Fruit fly (Drosophila melanogaster) S2 (cell line): ENCODE measurements around the gene CG15818.

ENCODE experiments used
- CG8478 ChIP-seq: fragments of >200 bp; optimal IDR thresholded peaks from 2 replicates; lab custom pipeline; 2018
- CTCF ChIP-seq, 2 experiments: fragments of >200 bp; optimal IDR thresholded peaks; 2 replicates each; lab custom pipeline; 2018

DNA sequence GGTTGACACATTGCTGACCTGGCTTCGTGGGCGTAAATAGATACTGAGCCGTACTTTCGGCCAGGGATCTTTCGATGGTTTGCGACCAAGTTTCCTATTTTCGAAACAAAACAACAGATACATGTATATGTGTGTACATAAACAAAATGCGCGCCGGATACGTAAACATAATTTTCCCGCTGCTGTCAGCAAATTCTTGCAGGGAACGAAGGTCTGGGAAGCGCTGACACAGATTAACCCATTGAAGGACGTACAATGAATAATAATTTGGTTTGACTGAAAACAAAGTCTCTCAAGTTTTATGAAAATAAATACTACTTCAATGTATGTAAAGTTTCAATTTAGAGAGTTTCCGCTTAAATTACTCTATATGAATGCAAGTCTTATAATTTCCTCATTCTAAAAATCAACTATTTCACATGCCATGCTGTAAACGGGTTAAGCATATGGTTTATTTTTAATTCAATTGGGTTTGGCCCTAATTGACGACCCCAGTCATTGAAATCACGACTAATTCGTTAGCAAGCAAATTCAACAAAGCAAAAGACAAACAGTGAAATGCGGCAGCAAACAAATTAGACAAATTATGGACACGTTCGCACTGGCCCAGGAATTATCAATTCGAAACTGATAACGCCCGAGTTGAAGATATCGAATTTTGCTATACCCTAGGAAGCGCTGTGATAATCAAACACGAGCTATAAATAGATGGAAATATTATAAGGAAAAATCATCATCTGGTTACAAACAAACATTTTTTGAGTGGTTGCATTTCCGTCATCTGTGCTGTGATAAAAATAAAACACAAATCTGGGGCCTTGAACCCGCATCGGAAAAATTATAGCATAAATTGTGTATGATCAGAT lies 23.9 kb upstream of the CG15818 start:
- TF ChIP-seq CG8478 (lab: Kevin White, UChicago) (no peak), CTCF (optimal IDR thresholded peaks at IDR 0.05; lab: Kevin White, UChicago) (no peak)
